Worm (Caenorhabditis elegans) whole organism, late embryonic: ENCODE measurements around the gene srh-10.
A peak's percentile ranks its signal among the peaks of the same experiment; 100 is the strongest.

Experiments used
- F13H6.1 ChIP-seq: sonication (generic microtip); optimal IDR thresholded peaks from 2 replicates; lab custom pipeline; 2016; ENCODE audit warnings: missing genetic modification characterization, missing compliant biosample characterization
- ceh-19 ChIP-seq: fragments of 200-800 bp; sonication (Bioruptor generic); optimal IDR thresholded peaks from 2 replicates; lab custom pipeline; 2018; ENCODE audit warnings: mild to moderate bottlenecking, missing genetic modification characterization, missing compliant biosample characterization
- ceh-34 ChIP-seq: sonication (generic microtip); optimal IDR thresholded peaks from 2 replicates; lab custom pipeline; 2016; ENCODE audit warnings: mild to moderate bottlenecking, missing genetic modification characterization, missing compliant biosample characterization
- lin-11 ChIP-seq: fragments of 200-800 bp; sonication (Bioruptor generic); optimal IDR thresholded peaks from 2 replicates; lab custom pipeline; 2018; ENCODE audit warnings: mild to moderate bottlenecking, missing genetic modification characterization, missing compliant biosample characterization
- odd-2 ChIP-seq: sonication (generic microtip); optimal IDR thresholded peaks from 2 replicates; lab custom pipeline; 2017; ENCODE audit warnings: antibody characterized with exemption, mild to moderate bottlenecking, missing genetic modification characterization, missing compliant biosample characterization
- pha-2 ChIP-seq: sonication (generic microtip); optimal IDR thresholded peaks from 2 replicates; lab custom pipeline; 2017; ENCODE audit warnings: mild to moderate bottlenecking, missing genetic modification characterization, missing compliant biosample characterization
- pha-4 ChIP-seq: fragments of 150-350 bp; optimal IDR thresholded peaks from 2 replicates; lab custom pipeline; 2018; ENCODE audit warnings: missing biosample characterization, missing genetic modification reagents, missing genetic modification characterization
- unc-42 ChIP-seq: sonication (generic microtip); optimal IDR thresholded peaks from 2 replicates; lab custom pipeline; 2016; ENCODE audit warnings: missing genotype, missing genetic modification characterization, missing compliant biosample characterization
- ztf-16 ChIP-seq: sonication (generic microtip); optimal IDR thresholded peaks from 2 replicates; lab custom pipeline; 2017; ENCODE audit warnings: missing genetic modification characterization, missing compliant biosample characterization

- TF ChIP-seq pha-2 (no peak), lin-11 (tag; lab: Kevin White, UChicago) (no peak), ceh-34 (tag; lab: Kevin White, UChicago) (peak; percentile 56), unc-42 (tag; lab: Kevin White, UChicago) (peak; percentile 22), odd-2 (no peak), F13H6.1 (tag; lab: Kevin White, UChicago) (no peak), pha-4 (tag; lab: Kevin White, UChicago) (no peak), ceh-19 (GFP tag; lab: Kevin White, UChicago) (no peak), ztf-16 (tag; lab: Kevin White, UChicago) (no peak)
Measured at ce11 chrV:6100492-6101004, 33.6 kb upstream of the srh-10 start, which contains the start of gene crt-1.
